Worm (Caenorhabditis elegans) whole organism, mixed stage, embryonic: ENCODE measurements around the gene hsd-2.

Source experiments
- elt-1 ChIP-seq: sonication (generic microtip); optimal IDR thresholded peaks from 2 replicates; lab custom pipeline; 2017; ENCODE audit warnings: missing genetic modification characterization, mild to moderate bottlenecking, missing compliant biosample characterization, antibody characterized with exemption, moderate library complexity, borderline replicate concordance; ENCODE audit not compliant: insufficient read depth
- nhr-237 ChIP-seq: fragments of 150-350 bp; optimal IDR thresholded peaks from 2 replicates; lab custom pipeline; 2014; ENCODE audit warnings: missing biosample characterization, missing genetic modification characterization
- pha-4 ChIP-seq: fragments of 150-350 bp; optimal IDR thresholded peaks from 2 replicates; lab custom pipeline; 2018; ENCODE audit warnings: missing biosample characterization, missing genetic modification reagents, missing genetic modification characterization
- snpc-4 ChIP-seq: fragments of 150-350 bp; optimal IDR thresholded peaks from 2 replicates; lab custom pipeline; 2014; ENCODE audit warnings: missing biosample characterization, missing genetic modification characterization

- no peak for TF ChIP-seq elt-1 (tag; lab: Kevin White, UChicago)
- no peak for TF ChIP-seq snpc-4 (tag; lab: Kevin White, UChicago)
- TF ChIP-seq nhr-237 (tag; lab: Kevin White, UChicago) = no peak
- no peak for TF ChIP-seq pha-4 (tag; lab: Kevin White, UChicago)
Measured at ce11 chrX:4982009-4982625, 22.9 kb upstream of the hsd-2 start.
